Worm (Caenorhabditis elegans): Measurements from ENCODE around the gene xpb-1.

DNA sequence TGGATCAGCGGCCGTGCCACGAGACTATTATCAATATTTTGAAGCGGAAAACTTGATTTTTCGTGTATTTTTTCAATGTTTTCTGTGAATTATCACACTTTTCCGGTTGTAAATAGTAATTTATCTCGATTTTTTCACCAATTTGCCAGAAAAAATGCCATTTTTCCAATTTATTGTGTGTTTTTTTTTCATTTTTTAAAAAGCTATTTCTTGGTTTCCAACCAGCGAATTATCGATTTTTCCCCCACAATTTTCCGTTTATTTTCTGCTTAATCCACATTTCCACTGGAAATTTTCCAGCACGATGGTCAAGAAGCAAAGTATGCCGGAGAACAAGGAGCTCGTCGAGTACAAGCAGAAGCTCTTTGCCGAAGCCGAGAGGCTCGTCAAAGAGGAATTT lies 41.4 kb downstream of the xpb-1 start, which contains the start of gene psme-3:
- TF ChIP-seq ces-1 (GFP tag; optimal IDR thresholded peaks at IDR 0.05) = no peak
- TF ChIP-seq hlh-17 (GFP tag; optimal IDR thresholded peaks at IDR 0.05; ENCODE audit: borderline replicate concordance) = no peak
